Fruit fly (Drosophila melanogaster) whole organism, embryonic: ENCODE results near the gene phol.
A peak's percentile ranks its signal among the peaks of the same experiment; 100 is the strongest.

Experiments used
- ATbp ChIP-seq: fragments of 200-800 bp; sonication (Bioruptor generic); optimal IDR thresholded peaks from 2 replicates; lab custom pipeline; 2017; ENCODE audit warnings: missing biosample characterization, mild to moderate bottlenecking, missing genetic modification characterization, missing genetic modification reagents
- Atf6 ChIP-seq: fragments of 200-800 bp; sonication (Bioruptor generic); IDR thresholded peaks from 2 replicates; pipeline ENCODE4 v1.3.6; 2022; ENCODE audit warnings: missing biosample characterization, missing genetic modification characterization
- B-H2 ChIP-seq: fragments of 200-800 bp; sonication (Bioruptor generic); optimal IDR thresholded peaks from 2 replicates; lab custom pipeline; 2018; ENCODE audit warnings: missing biosample characterization, mild to moderate bottlenecking, missing genetic modification characterization
- CG11695 ChIP-seq: fragments of 200-800 bp; sonication (Bioruptor generic); IDR thresholded peaks from 3 replicates; pipeline ENCODE4 v1.3.6; 2022; ENCODE audit warnings: missing biosample characterization, missing genetic modification characterization
- CG12219 ChIP-seq: fragments of 200-800 bp; sonication (Bioruptor generic); optimal IDR thresholded peaks from 3 replicates; lab custom pipeline; 2018; ENCODE audit warnings: missing biosample characterization, mild to moderate bottlenecking, missing genetic modification characterization
- CG12942 ChIP-seq: fragments of 200-800 bp; sonication (Bioruptor generic); optimal IDR thresholded peaks from 3 replicates; lab custom pipeline; 2016; ENCODE audit warnings: missing biosample characterization, missing genetic modification characterization
- CG13624 ChIP-seq: fragments of 200-800 bp; sonication (Bioruptor generic); optimal IDR thresholded peaks from 2 replicates; lab custom pipeline; 2016; ENCODE audit warnings: missing biosample characterization, missing genetic modification characterization
- CG15514 ChIP-seq: fragments of 200-800 bp; sonication (Bioruptor generic); optimal IDR thresholded peaks from 3 replicates; lab custom pipeline; 2017; ENCODE audit warnings: missing biosample characterization, missing genetic modification characterization, mild to moderate bottlenecking, moderate library complexity, missing genetic modification reagents
- CG17186 ChIP-seq: fragments of 200-800 bp; sonication (Bioruptor generic); optimal IDR thresholded peaks from 3 replicates; lab custom pipeline; 2017; ENCODE audit warnings: missing biosample characterization, missing genetic modification reagents, missing genetic modification characterization
- CG17359 ChIP-seq: fragments of 200-800 bp; sonication (Bioruptor generic); optimal IDR thresholded peaks from 3 replicates; lab custom pipeline; 2018; ENCODE audit warnings: missing biosample characterization, mild to moderate bottlenecking, missing genetic modification characterization, moderate library complexity
- CG18764 ChIP-seq: fragments of 200-800 bp; sonication (Bioruptor generic); optimal IDR thresholded peaks from 3 replicates; lab custom pipeline; 2016; ENCODE audit warnings: missing biosample characterization, missing genetic modification characterization
- CG2889 ChIP-seq: fragments of 200-800 bp; sonication (Bioruptor generic); IDR thresholded peaks from 3 replicates; pipeline ENCODE4 v1.3.6; 2022; ENCODE audit warnings: missing biosample characterization, missing genetic modification characterization
- CG30403 ChIP-seq: fragments of 200-800 bp; sonication (Bioruptor generic); optimal IDR thresholded peaks from 3 replicates; lab custom pipeline; 2016; ENCODE audit warnings: missing biosample characterization, missing genetic modification characterization
- CG32772 ChIP-seq: fragments of 200-800 bp; sonication (Bioruptor generic); IDR thresholded peaks from 2 replicates; pipeline ENCODE4 v1.3.6; 2022; ENCODE audit warnings: missing biosample characterization, missing genetic modification characterization
- CG34422 ChIP-seq: fragments of 200-800 bp; sonication (Bioruptor generic); IDR thresholded peaks from 3 replicates; pipeline ENCODE4 v1.3.6; 2022; ENCODE audit warnings: missing biosample characterization, missing genetic modification characterization
- CG3726 ChIP-seq: fragments of 200-800 bp; sonication (Bioruptor generic); IDR thresholded peaks from 3 replicates; pipeline ENCODE4, ENCODE4 v1.3.6; 2022; ENCODE audit warnings: missing biosample characterization, missing genetic modification characterization
- CG42726 ChIP-seq: fragments of 200-800 bp; sonication (Bioruptor generic); IDR thresholded peaks from 2 replicates; pipeline ENCODE4 v1.3.6; 2022; ENCODE audit warnings: missing biosample characterization, missing genetic modification characterization; ENCODE audit not compliant: partially characterized antibody
- CG7839 ChIP-seq: fragments of 200-800 bp; sonication (Bioruptor generic); optimal IDR thresholded peaks from 3 replicates; lab custom pipeline; 2018; ENCODE audit warnings: missing biosample characterization, mild to moderate bottlenecking, missing genetic modification characterization, moderate library complexity
- CG8290 ChIP-seq, 3 experiments: fragments of 200-800 bp; sonication (Bioruptor generic); optimal IDR thresholded peaks; 2 replicates each; lab custom pipeline; 2016 to 2019; ENCODE audit warnings: missing biosample characterization in 3 of 3, missing genetic modification characterization in 3 of 3, mild to moderate bottlenecking in 2 of 3, moderate library complexity in 1 of 3
- CG9876 ChIP-seq: fragments of 200-800 bp; sonication (Bioruptor generic); optimal IDR thresholded peaks from 2 replicates; lab custom pipeline; 2016; ENCODE audit warnings: missing biosample characterization, missing genetic modification characterization
- D ChIP-seq, 2 experiments: fragments of 200-800 bp in 1 of 2; fragments of >200 bp in 1 of 2; sonication (Bioruptor generic) in 1 of 2; optimal IDR thresholded peaks; 2 replicates in 1 of 2; 3 replicates in 1 of 2; lab custom pipeline; 2017; ENCODE audit warnings: mild to moderate bottlenecking in 1 of 2, missing biosample characterization in 1 of 2, missing genetic modification characterization in 1 of 2, missing genetic modification reagents in 1 of 2
- Elba2 ChIP-seq: fragments of 200-800 bp; sonication (Bioruptor generic); optimal IDR thresholded peaks from 3 replicates; lab custom pipeline; 2016; ENCODE audit warnings: missing biosample characterization, missing genetic modification characterization
- Fer1 ChIP-seq: fragments of 200-800 bp; sonication (Bioruptor generic); optimal IDR thresholded peaks from 2 replicates; lab custom pipeline; 2017; ENCODE audit warnings: missing biosample characterization, mild to moderate bottlenecking, missing genetic modification characterization
- Fer3 ChIP-seq: fragments of 200-800 bp; sonication (Bioruptor generic); optimal IDR thresholded peaks from 2 replicates; lab custom pipeline; 2018; ENCODE audit warnings: missing biosample characterization, mild to moderate bottlenecking, missing genetic modification characterization, moderate library complexity
- HLHmδ ChIP-seq: fragments of 200-800 bp; sonication (Bioruptor generic); optimal IDR thresholded peaks from 2 replicates; lab custom pipeline; 2018; ENCODE audit warnings: missing biosample characterization, mild to moderate bottlenecking, missing genetic modification characterization, moderate library complexity
- Neu2 ChIP-seq: fragments of 200-800 bp; sonication (Bioruptor generic); optimal IDR thresholded peaks from 3 replicates; lab custom pipeline; 2016; ENCODE audit warnings: missing biosample characterization, missing genetic modification characterization, borderline replicate concordance
- Pdp1 ChIP-seq, 2 experiments: fragments of 200-800 bp; sonication (Bioruptor generic); optimal IDR thresholded peaks; 3 replicates each; lab custom pipeline; 2016; ENCODE audit warnings: missing biosample characterization in 2 of 2, missing genetic modification characterization in 2 of 2, mild to moderate bottlenecking in 1 of 2, moderate library complexity in 1 of 2
- Sox102F ChIP-seq: fragments of 200-800 bp; sonication (Bioruptor generic); optimal IDR thresholded peaks from 2 replicates; lab custom pipeline; 2018; ENCODE audit warnings: missing biosample characterization, mild to moderate bottlenecking, missing genetic modification characterization, moderate library complexity
- Sry-δ ChIP-seq: fragments of 200-800 bp; sonication (Bioruptor generic); optimal IDR thresholded peaks from 2 replicates; lab custom pipeline; 2016; ENCODE audit warnings: missing biosample characterization, missing genetic modification characterization
- amos ChIP-seq: fragments of 200-800 bp; sonication (Bioruptor generic); IDR thresholded peaks from 2 replicates; pipeline ENCODE4 v1.3.6; 2022; ENCODE audit warnings: missing biosample characterization, missing genetic modification characterization; ENCODE audit not compliant: partially characterized antibody
- ap ChIP-seq: fragments of 200-800 bp; sonication (Bioruptor generic); IDR thresholded peaks from 2 replicates; pipeline ENCODE4 v1.3.6; 2022; ENCODE audit warnings: missing biosample characterization, missing genetic modification characterization
- bbx ChIP-seq: fragments of 200-800 bp; sonication (Bioruptor generic); IDR thresholded peaks from 2 replicates; pipeline ENCODE4 v1.3.6; 2022; ENCODE audit warnings: missing biosample characterization, missing genetic modification characterization; ENCODE audit not compliant: partially characterized antibody
- cg ChIP-seq: fragments of 200-800 bp; sonication (Bioruptor generic); optimal IDR thresholded peaks from 3 replicates; lab custom pipeline; 2019; ENCODE audit warnings: missing biosample characterization, mild to moderate bottlenecking, missing genetic modification characterization, moderate library complexity
- chinmo ChIP-seq: fragments of 200-800 bp; sonication (Bioruptor generic); IDR thresholded peaks from 4 replicates; pipeline ENCODE4 v1.3.6; 2022; ENCODE audit warnings: missing biosample characterization, missing genetic modification characterization; ENCODE audit not compliant: partially characterized antibody
- dmrt11E ChIP-seq: fragments of 200-800 bp; sonication (Bioruptor generic); optimal IDR thresholded peaks from 3 replicates; lab custom pipeline; 2018; ENCODE audit warnings: missing biosample characterization, mild to moderate bottlenecking, missing genetic modification characterization, moderate library complexity
- ems ChIP-seq: fragments of 200-800 bp; sonication (Bioruptor generic); optimal IDR thresholded peaks from 3 replicates; lab custom pipeline; 2016; ENCODE audit warnings: missing biosample characterization, missing genetic modification characterization
- esg ChIP-seq: fragments of 200-800 bp; sonication (Bioruptor generic); conservative IDR thresholded peaks from 2 replicates; pipeline ENCODE4 v1.3.6; 2022; ENCODE audit warnings: missing biosample characterization, missing genetic modification characterization
- gsb ChIP-seq: fragments of 200-800 bp; sonication (Bioruptor generic); IDR thresholded peaks from 2 replicates; pipeline ENCODE4 v1.3.6; 2022; ENCODE audit warnings: missing biosample characterization, missing genetic modification characterization
- hkb ChIP-seq, 2 experiments: fragments of 200-800 bp in 1 of 2; fragments of >200 bp in 1 of 2; sonication (Bioruptor generic) in 1 of 2; IDR thresholded peaks in 1 of 2; optimal IDR thresholded peaks in 1 of 2; 2 replicates each; pipeline versions ENCODE4 v1.3.6 to Lab custom; 2017 to 2022; ENCODE audit warnings: missing biosample characterization in 1 of 2, missing genetic modification characterization in 1 of 2
- nmo ChIP-seq: fragments of 200-800 bp; sonication (Bioruptor generic); optimal IDR thresholded peaks from 2 replicates; lab custom pipeline; 2018; ENCODE audit warnings: missing biosample characterization, mild to moderate bottlenecking, missing genetic modification characterization, moderate library complexity
- pan ChIP-seq, 4 experiments: fragments of >200 bp in 3 of 4; fragments of 200-800 bp in 1 of 4; sonication (Bioruptor generic) in 1 of 4; optimal IDR thresholded peaks in 3 of 4; IDR thresholded peaks in 1 of 4; 2 replicates each; pipeline versions ENCODE4 v1.3.6 to Lab custom; 2017 to 2022; ENCODE audit warnings: missing biosample characterization in 2 of 4, missing genetic modification characterization in 2 of 4, mixed read lengths in 1 of 4
- peb ChIP-seq: fragments of 200-800 bp; sonication (Bioruptor generic); IDR thresholded peaks from 2 replicates; pipeline ENCODE4 v1.3.6; 2022; ENCODE audit warnings: missing biosample characterization, missing genetic modification characterization
- shn ChIP-seq: fragments of 200-800 bp; sonication (Bioruptor generic); optimal IDR thresholded peaks from 3 replicates; lab custom pipeline; 2016; ENCODE audit warnings: missing biosample characterization, missing genetic modification characterization
- sr ChIP-seq: fragments of 200-800 bp; sonication (Bioruptor generic); IDR thresholded peaks from 3 replicates; pipeline ENCODE4 v1.3.6; 2022; ENCODE audit warnings: missing biosample characterization, missing genetic modification characterization
- tup ChIP-seq: fragments of 200-800 bp; sonication (Bioruptor generic); optimal IDR thresholded peaks from 2 replicates; lab custom pipeline; 2016; ENCODE audit warnings: missing biosample characterization, mild to moderate bottlenecking, missing genetic modification characterization, moderate library complexity
- wor ChIP-seq: fragments of 200-800 bp; sonication (Bioruptor generic); IDR thresholded peaks from 2 replicates; pipeline ENCODE4 v1.3.6; 2022; ENCODE audit warnings: missing biosample characterization, missing genetic modification characterization

Gene phol

DNA sequence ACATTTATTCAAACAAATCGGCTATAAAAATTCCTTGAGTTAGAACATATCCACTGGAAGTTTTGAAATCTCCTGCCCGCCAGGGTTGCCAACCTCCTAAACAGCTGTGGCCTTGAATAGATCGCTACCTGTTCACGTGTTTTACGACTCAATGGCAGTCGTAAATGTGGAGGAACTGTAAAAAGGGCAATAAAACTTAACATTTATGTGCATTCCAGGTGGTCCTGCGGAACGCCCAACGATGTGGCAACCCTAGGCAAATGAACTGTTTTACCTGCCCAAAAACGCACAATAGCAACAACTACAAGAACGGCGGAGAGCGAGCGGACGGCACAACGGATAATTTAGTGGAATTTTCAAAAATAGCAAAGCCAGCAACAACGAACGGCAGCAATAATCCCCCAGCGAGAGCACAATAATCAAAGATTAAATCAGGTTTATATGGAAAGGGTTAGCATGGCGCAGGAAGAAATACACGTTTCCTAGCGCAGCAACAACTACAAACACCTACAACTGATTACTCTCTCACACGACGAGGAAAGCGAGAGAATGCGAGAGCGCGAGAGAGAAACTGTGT lies 5.7 kb upstream of the phol start (continued):
- TF ChIP-seq esg: 0 out of 2 replicates have a peak, but pooled peaks have one; percentile 28
- TF ChIP-seq sr (GFP tag; lab: Robert Waterston, UW): peak; percentile 6; the same call in 1 of the 3 replicates
- no peak for TF ChIP-seq cg
- TF ChIP-seq CG9876 (GFP tag; lab: Kevin White, UChicago): no peak
- 0 out of 4 replicates have a peak, but pooled peaks have one; percentile 46 for TF ChIP-seq chinmo (GFP tag; lab: Robert Waterston, UW)
- peak; percentile 45; the same call in 1 of the 3 replicates for TF ChIP-seq CG2889 (GFP tag; lab: Robert Waterston, UW)
- no peak for TF ChIP-seq CG42726 (GFP tag; lab: Robert Waterston, UW)
- TF ChIP-seq Neu2 (GFP tag; lab: Kevin White, UChicago): peak; percentile 44
- TF ChIP-seq pan (optimal IDR thresholded peaks at IDR 0.05; lab: Kevin White, UChicago): no peak
- peak in 1 of 2 experiments; percentile 41 for TF ChIP-seq pan (GFP tag; optimal IDR thresholded peaks at IDR 0.05 in 1 of 2, IDR thresholded peaks at IDR 0.05 in 1 of 2)
- TF ChIP-seq Sox102F (GFP tag; lab: Kevin White, UChicago): peak; percentile 54
- TF ChIP-seq D (optimal IDR thresholded peaks at IDR 0.05; lab: Kevin White, UChicago): peak; percentile 58
- no peak for TF ChIP-seq D (GFP tag; optimal IDR thresholded peaks at IDR 0.05; lab: Kevin White, UChicago)
- TF ChIP-seq CG13624: no peak
- peak; percentile 36 for TF ChIP-seq Atf6
- TF ChIP-seq CG11695 (GFP tag; lab: Robert Waterston, UW): peak; percentile 47; the same call in 2 of the 3 replicates
- TF ChIP-seq Fer3 (tag; lab: Kevin White, UChicago): peak; percentile 17
- TF ChIP-seq CG12219 (GFP tag; lab: Kevin White, UChicago): peak; percentile 18
- TF ChIP-seq CG30403: no peak
- TF ChIP-seq Elba2: no peak
- TF ChIP-seq peb (GFP tag; lab: Robert Waterston, UW): peak; percentile 12; the same call in 1 of the 2 replicates
- TF ChIP-seq Pdp1 (GFP tag; optimal IDR thresholded peaks at IDR 0.05; lab: Kevin White, UChicago): peak in 1 of 2 experiments; percentile 3
- TF ChIP-seq CG7839: peak; percentile 38
- TF ChIP-seq nmo (GFP tag; lab: Kevin White, UChicago): no peak
- TF ChIP-seq CG34422 (GFP tag; lab: Robert Waterston, UW): peak; percentile 41; the same call in 1 of the 3 replicates
- peak; percentile 52 for TF ChIP-seq shn (GFP tag; lab: Kevin White, UChicago)
- 0 out of 2 replicates have a peak, but pooled peaks have one; percentile 55 for TF ChIP-seq bbx
- TF ChIP-seq CG3726 (GFP tag; lab: Robert Waterston, UW): no peak
- peak; percentile 42 for TF ChIP-seq dmrt11E (tag; lab: Kevin White, UChicago)
- TF ChIP-seq CG8290 (GFP tag; optimal IDR thresholded peaks at IDR 0.05; lab: Kevin White, UChicago): no peak
- TF ChIP-seq CG8290 (tag; optimal IDR thresholded peaks at IDR 0.05; lab: Kevin White, UChicago): peak; percentile 23 to 86
- TF ChIP-seq CG15514 (GFP tag; lab: Kevin White, UChicago): peak; percentile 21
- no peak for TF ChIP-seq Sry-δ
- TF ChIP-seq gsb (GFP tag; lab: Robert Waterston, UW): no peak
- TF ChIP-seq HLHmδ (GFP tag; lab: Kevin White, UChicago): peak; percentile 32
- peak; percentile 49 for TF ChIP-seq CG32772 (GFP tag; lab: Robert Waterston, UW)
- no peak for TF ChIP-seq amos (GFP tag; lab: Robert Waterston, UW)
- TF ChIP-seq CG12942 (GFP tag; lab: Kevin White, UChicago): no peak
- TF ChIP-seq ap (GFP tag; lab: Robert Waterston, UW): 0 out of 2 replicates have a peak, but pooled peaks have one; percentile 20
- TF ChIP-seq CG17359 (tag; lab: Kevin White, UChicago): peak; percentile 65
- TF ChIP-seq Fer1 (GFP tag; lab: Kevin White, UChicago): no peak
- TF ChIP-seq hkb (optimal IDR thresholded peaks at IDR 0.05; lab: Kevin White, UChicago): no peak
- peak; percentile 69 for TF ChIP-seq hkb (GFP tag; IDR thresholded peaks at IDR 0.05; lab: Robert Waterston, UW)
- peak; percentile 30 for TF ChIP-seq CG17186 (GFP tag; lab: Kevin White, UChicago)
- peak; percentile 17 for TF ChIP-seq ems (GFP tag; lab: Kevin White, UChicago)
- TF ChIP-seq wor (GFP tag; lab: Robert Waterston, UW): no peak; the same call in 1 of the 2 replicates
- TF ChIP-seq tup (GFP tag; lab: Kevin White, UChicago): no peak
- no peak for TF ChIP-seq B-H2 (GFP tag; lab: Kevin White, UChicago)
- TF ChIP-seq ATbp (GFP tag; lab: Kevin White, UChicago): no peak
- TF ChIP-seq CG18764: peak; percentile 28
